Worm (Caenorhabditis elegans): ENCODE data around the gene cal-5.
A peak's percentile ranks its signal among the peaks of the same experiment; 100 is the strongest.

The cal-5 gene

ce11 chrX:5067796-5068195, 10.0 kb downstream of the cal-5 start, which contains the start of gene clc-7:
Gene clc-7 (plus strand): TSS chrX:5068096.
- TF ChIP-seq C17E4.6 (GFP tag; IDR thresholded peaks at IDR 0.05) (no peak), egl-44 (GFP tag; IDR thresholded peaks at IDR 0.05) (no peak), tlf-1 (GFP tag; optimal IDR thresholded peaks at IDR 0.05) (no peak), F37B4.10 (GFP tag; IDR thresholded peaks at IDR 0.05) (no peak), nfyb-1 (GFP tag; IDR thresholded peaks at IDR 0.05) (no peak), nfya-2 (GFP tag; IDR thresholded peaks at IDR 0.05) (no peak), lin-54 (GFP tag; optimal IDR thresholded peaks at IDR 0.05) (no peak), nhr-179 (tag; optimal IDR thresholded peaks at IDR 0.05) (no peak), him-1 (tag; optimal IDR thresholded peaks at IDR 0.05) (no peak), B0035.1 (tag; optimal IDR thresholded peaks at IDR 0.05) (no peak), nfya-1 (tag; optimal IDR thresholded peaks at IDR 0.05; ENCODE audit: borderline replicate concordance, insufficient read depth) (no peak), gei-17 (GFP tag; optimal IDR thresholded peaks at IDR 0.05) (no peak), tbp1 (GFP tag; optimal IDR thresholded peaks at IDR 0.05) (no peak), nhr-120 (GFP tag; IDR thresholded peaks at IDR 0.05) (no peak), dox-1 (GFP tag; IDR thresholded peaks at IDR 0.05) (no peak), K11D2.4 (GFP tag; IDR thresholded peaks at IDR 0.05) (no peak)

- TF ChIP-seq let-526 (GFP tag; IDR thresholded peaks at IDR 0.05) = no peak
- TF ChIP-seq hmg-1.2 (GFP tag; IDR thresholded peaks at IDR 0.05) = no peak
- no peak for TF ChIP-seq somi-1 (GFP tag; optimal IDR thresholded peaks at IDR 0.05)
- no peak for TF ChIP-seq pbrm-1 (GFP tag; IDR thresholded peaks at IDR 0.05)
- TF ChIP-seq madf-8 (GFP tag; conservative IDR thresholded peaks at IDR 0.05) = no peak
- no peak for TF ChIP-seq hsf-1 (GFP tag; IDR thresholded peaks at IDR 0.05)
- no peak for TF ChIP-seq nfya-1 (tag; optimal IDR thresholded peaks at IDR 0.05; ENCODE audit: borderline replicate concordance, insufficient read depth)
- TF ChIP-seq ceh-40 (GFP tag; IDR thresholded peaks at IDR 0.05) = no peak
- no peak for TF ChIP-seq let-607 (tag; optimal IDR thresholded peaks at IDR 0.05)
- no peak for TF ChIP-seq egl-44 (GFP tag; IDR thresholded peaks at IDR 0.05)
- TF ChIP-seq athp-1 (tag; optimal IDR thresholded peaks at IDR 0.05) = no peak
- TF ChIP-seq Y95B8A.8 (GFP tag; IDR thresholded peaks at IDR 0.05) = no peak
- no peak for TF ChIP-seq lin-35 (GFP tag; optimal IDR thresholded peaks at IDR 0.05)
- no peak for TF ChIP-seq sdz-38 (tag; optimal IDR thresholded peaks at IDR 0.05)
- no peak for TF ChIP-seq Y53G8AR.9 (GFP tag; conservative IDR thresholded peaks at IDR 0.05)
- TF ChIP-seq K11D2.4 (GFP tag; IDR thresholded peaks at IDR 0.05) = no peak
- no peak for TF ChIP-seq F10E7.11 (tag; optimal IDR thresholded peaks at IDR 0.05)
- no peak for TF ChIP-seq mcd-1 (GFP tag; IDR thresholded peaks at IDR 0.05)
Measured at ce11 chrX:5066570-5066969, 11.2 kb downstream of the cal-5 start.

ce11 chrX:5063750-5064652, 13.8 kb downstream of the cal-5 start, which contains the start of gene C24H10.2:
Gene C24H10.2 (plus strand): TSS chrX:5064602.
- TF ChIP-seq mcd-1 (GFP tag; IDR thresholded peaks at IDR 0.05) = 0 out of 2 replicates have a peak, but pooled peaks have one; percentile 18
- TF ChIP-seq snpc-4 (GFP tag; optimal IDR thresholded peaks at IDR 0.05) = no peak
- TF ChIP-seq snpc-4 (tag; optimal IDR thresholded peaks at IDR 0.05) = no peak
- no peak for TF ChIP-seq madf-6 (GFP tag; IDR thresholded peaks at IDR 0.05)
- peak; percentile 8 for TF ChIP-seq efl-1 (GFP tag; optimal IDR thresholded peaks at IDR 0.05)
- TF ChIP-seq madf-3 (GFP tag; IDR thresholded peaks at IDR 0.05) = no peak
- TF ChIP-seq ztf-6 (GFP tag; IDR thresholded peaks at IDR 0.05) = no peak
- TF ChIP-seq B0019.2 (GFP tag; conservative IDR thresholded peaks at IDR 0.05) = no peak
- TF ChIP-seq mel-28 (tag; optimal IDR thresholded peaks at IDR 0.05; ENCODE audit: borderline replicate concordance) = no peak
- TF ChIP-seq ceh-27 (GFP tag; optimal IDR thresholded peaks at IDR 0.05) = peak; percentile 51
- no peak for TF ChIP-seq Y79H2A.3 (GFP tag; conservative IDR thresholded peaks at IDR 0.05)
- no peak for TF ChIP-seq athp-1 (tag; optimal IDR thresholded peaks at IDR 0.05)
- peak; percentile 12 for TF ChIP-seq ztf-18 (tag; optimal IDR thresholded peaks at IDR 0.05)
- no peak for TF ChIP-seq pbrm-1 (GFP tag; IDR thresholded peaks at IDR 0.05)
- no peak for TF ChIP-seq rec-8 (tag; optimal IDR thresholded peaks at IDR 0.05)
- no peak for TF ChIP-seq ceh-91 (GFP tag; IDR thresholded peaks at IDR 0.05)
- TF ChIP-seq F33H1.4 (GFP tag; IDR thresholded peaks at IDR 0.05) = no peak
- peak in 1 of 3 experiments; percentile 10 for TF ChIP-seq lin-35 (GFP tag; optimal IDR thresholded peaks at IDR 0.05)
